Worm (Caenorhabditis elegans) whole organism, L2 larva: Measurements from ENCODE around the gene F55C9.11.

Experiments used
- Y55F3AM.14 ChIP-seq: fragments of 200-800 bp; sonication (Bioruptor generic); optimal IDR thresholded peaks from 2 replicates; lab custom pipeline; 2018; ENCODE audit warnings: mild to moderate bottlenecking, missing genetic modification characterization, missing compliant biosample characterization
- aly-2 ChIP-seq: fragments of 150-350 bp; optimal IDR thresholded peaks from 2 replicates; lab custom pipeline; 2014; ENCODE audit warnings: missing biosample characterization, missing genetic modification characterization
- ama-1 ChIP-seq: fragments of 150-350 bp; optimal IDR thresholded peaks from 2 replicates; lab custom pipeline; 2018; ENCODE audit warnings: inconsistent platforms
- ceh-16 ChIP-seq: fragments of 150-350 bp; optimal IDR thresholded peaks from 2 replicates; lab custom pipeline; 2014; ENCODE audit warnings: missing biosample characterization, missing genetic modification characterization
- crh-2 ChIP-seq: sonication (generic microtip); optimal IDR thresholded peaks from 2 replicates; lab custom pipeline; 2017; ENCODE audit warnings: missing biosample characterization, missing genetic modification characterization
- dmd-4 ChIP-seq: sonication (generic microtip); optimal IDR thresholded peaks from 2 replicates; lab custom pipeline; 2017; ENCODE audit warnings: missing biosample characterization, missing genetic modification characterization
- egl-27 ChIP-seq: sonication (generic microtip); optimal IDR thresholded peaks from 3 replicates; lab custom pipeline; 2017; ENCODE audit warnings: missing biosample characterization, missing genetic modification reagents, missing genetic modification characterization
- elt-1 ChIP-seq: fragments of 150-350 bp; optimal IDR thresholded peaks from 2 replicates; lab custom pipeline; 2014; ENCODE audit warnings: missing biosample characterization, missing genetic modification characterization
- elt-3 ChIP-seq: sonication (generic microtip); optimal IDR thresholded peaks from 2 replicates; lab custom pipeline; 2017; ENCODE audit warnings: missing biosample characterization, missing genetic modification characterization
- fos-1 ChIP-seq: fragments of 150-350 bp; optimal IDR thresholded peaks from 2 replicates; lab custom pipeline; 2014; ENCODE audit warnings: missing biosample characterization, missing genetic modification characterization
- gmeb-1 ChIP-seq: fragments of 150-350 bp; optimal IDR thresholded peaks from 2 replicates; lab custom pipeline; 2014; ENCODE audit warnings: missing biosample characterization, missing genetic modification characterization
- lin-11 ChIP-seq: fragments of 150-350 bp; sonication (generic microtip); optimal IDR thresholded peaks from 2 replicates; lab custom pipeline; 2014; ENCODE audit warnings: missing biosample characterization, missing genetic modification characterization, inconsistent platforms, mixed read lengths
- lin-13 ChIP-seq: fragments of 150-350 bp; optimal IDR thresholded peaks from 2 replicates; lab custom pipeline; 2014; ENCODE audit warnings: missing biosample characterization, missing genetic modification reagents, missing genetic modification characterization
- lin-39 ChIP-seq: fragments of 150-350 bp; optimal IDR thresholded peaks from 2 replicates; lab custom pipeline; 2014; ENCODE audit warnings: missing biosample characterization, missing genetic modification reagents, missing genetic modification characterization
- lsy-2 ChIP-seq, 2 experiments: fragments of 150-350 bp in 1 of 2; sonication (generic microtip) in 1 of 2; optimal IDR thresholded peaks; 2 replicates each; lab custom pipeline; 2014 to 2017; ENCODE audit warnings: missing biosample characterization in 2 of 2, missing genetic modification characterization in 2 of 2
- mab-5 ChIP-seq: fragments of 150-350 bp; optimal IDR thresholded peaks from 2 replicates; lab custom pipeline; 2014; ENCODE audit warnings: missing biosample characterization, missing genetic modification characterization
- mbf-1 ChIP-seq: sonication (generic microtip); optimal IDR thresholded peaks from 2 replicates; lab custom pipeline; 2017; ENCODE audit warnings: missing biosample characterization, missing genetic modification characterization
- mdl-1 ChIP-seq, 2 experiments: fragments of 150-350 bp in 1 of 2; sonication (generic microtip) in 1 of 2; optimal IDR thresholded peaks; 2 replicates each; lab custom pipeline; 2017; ENCODE audit warnings: missing biosample characterization in 2 of 2, missing genetic modification characterization in 2 of 2
- nhr-10 ChIP-seq: sonication (generic microtip); optimal IDR thresholded peaks from 2 replicates; lab custom pipeline; 2017; ENCODE audit warnings: missing biosample characterization, missing genetic modification characterization
- nhr-11 ChIP-seq: fragments of 150-350 bp; optimal IDR thresholded peaks from 2 replicates; lab custom pipeline; 2014; ENCODE audit warnings: missing biosample characterization, missing genetic modification characterization
- nhr-12 ChIP-seq: fragments of 150-350 bp; optimal IDR thresholded peaks from 2 replicates; lab custom pipeline; 2014; ENCODE audit warnings: missing biosample characterization, missing genetic modification characterization
- nhr-129 ChIP-seq: fragments of 150-350 bp; optimal IDR thresholded peaks from 2 replicates; lab custom pipeline; 2014; ENCODE audit warnings: missing biosample characterization, missing genetic modification characterization
- nhr-21 ChIP-seq: fragments of 150-350 bp; optimal IDR thresholded peaks from 2 replicates; lab custom pipeline; 2014; ENCODE audit warnings: missing biosample characterization, missing genetic modification characterization
- nhr-23 ChIP-seq: fragments of 150-350 bp; optimal IDR thresholded peaks from 2 replicates; lab custom pipeline; 2014; ENCODE audit warnings: missing biosample characterization, missing genetic modification reagents, missing genetic modification characterization
- nhr-25 ChIP-seq: fragments of 150-350 bp; sonication (generic microtip); optimal IDR thresholded peaks from 3 replicates; lab custom pipeline; 2014; ENCODE audit warnings: missing biosample characterization, missing genetic modification characterization
- nhr-6 ChIP-seq: fragments of 150-350 bp; optimal IDR thresholded peaks from 2 replicates; lab custom pipeline; 2014; ENCODE audit warnings: missing biosample characterization, missing genetic modification characterization
- nhr-77 ChIP-seq: fragments of 150-350 bp; optimal IDR thresholded peaks from 2 replicates; lab custom pipeline; 2014; ENCODE audit warnings: missing biosample characterization, missing genetic modification characterization
- peb-1 ChIP-seq: fragments of 150-350 bp; optimal IDR thresholded peaks from 2 replicates; lab custom pipeline; 2014; ENCODE audit warnings: missing biosample characterization, missing genetic modification characterization
- sem-4 ChIP-seq: fragments of 150-350 bp; optimal IDR thresholded peaks from 2 replicates; lab custom pipeline; 2014; ENCODE audit warnings: missing biosample characterization, missing genetic modification reagents, missing genetic modification characterization
- skn-1 ChIP-seq: sonication (generic microtip); optimal IDR thresholded peaks from 2 replicates; lab custom pipeline; 2017; ENCODE audit warnings: missing biosample characterization, missing genetic modification characterization
- sma-3 ChIP-seq: sonication (generic microtip); optimal IDR thresholded peaks from 2 replicates; lab custom pipeline; 2016; ENCODE audit warnings: missing genetic modification reagents, missing genetic modification characterization, missing compliant biosample characterization
- sma-9 ChIP-seq, 2 experiments: fragments of 150-350 bp in 1 of 2; sonication (generic microtip) in 1 of 2; optimal IDR thresholded peaks; 2 replicates each; lab custom pipeline; 2014 to 2016; ENCODE audit warnings: missing genetic modification characterization in 2 of 2, mild to moderate bottlenecking in 1 of 2, missing biosample characterization in 1 of 2, missing compliant biosample characterization in 1 of 2, missing genetic modification reagents in 1 of 2, moderate library complexity in 1 of 2
- snpc-4 ChIP-seq: fragments of 150-350 bp; optimal IDR thresholded peaks from 2 replicates; lab custom pipeline; 2014; ENCODE audit warnings: missing biosample characterization, missing genetic modification characterization
- unc-55 ChIP-seq: fragments of 150-350 bp; sonication (generic microtip); optimal IDR thresholded peaks from 3 replicates; lab custom pipeline; 2014; ENCODE audit warnings: missing biosample characterization, missing genetic modification reagents, missing genetic modification characterization
- unc-62 ChIP-seq: fragments of 150-350 bp; optimal IDR thresholded peaks from 2 replicates; lab custom pipeline; 2014; ENCODE audit warnings: missing biosample characterization, missing genetic modification reagents, missing genetic modification characterization
- zag-1 ChIP-seq: fragments of 150-350 bp; optimal IDR thresholded peaks from 2 replicates; lab custom pipeline; 2014; ENCODE audit warnings: missing biosample characterization, missing genetic modification characterization
- ztf-1 ChIP-seq: fragments of 200-800 bp; sonication (Bioruptor generic); conservative IDR thresholded peaks from 2 replicates; pipeline ENCODE4 v1.3.6; 2022; ENCODE audit warnings: missing genetic modification characterization, missing compliant biosample characterization
- ztf-4 ChIP-seq: fragments of 150-350 bp; optimal IDR thresholded peaks from 2 replicates; lab custom pipeline; 2014; ENCODE audit warnings: missing biosample characterization, missing genetic modification characterization

The F55C9.11 gene

ce11 chrV:19285921-19286320, 23.6 kb downstream of the F55C9.11 start:
- TF ChIP-seq nhr-129 (no peak), elt-3 (no peak), sma-9 (GFP tag; optimal IDR thresholded peaks at IDR 0.05; lab: Kevin White, UChicago) (no peak), sma-9 (tag; optimal IDR thresholded peaks at IDR 0.05; lab: Kevin White, UChicago) (no peak), peb-1 (tag; lab: Kevin White, UChicago) (no peak), nhr-21 (tag; lab: Kevin White, UChicago) (no peak), mdl-1 (tag; optimal IDR thresholded peaks at IDR 0.05; lab: Kevin White, UChicago) (no peak), egl-27 (tag; lab: Kevin White, UChicago) (no peak), nhr-25 (no peak), ztf-4 (tag; lab: Kevin White, UChicago) (no peak)

ce11 chrV:19282314-19282713, 27.2 kb downstream of the F55C9.11 start, which contains the start of gene fbxb-117:
Gene fbxb-117, plus strand, starts transcription at chrV:19282614.
- TF ChIP-seq nhr-21 (tag; lab: Kevin White, UChicago) (no peak), skn-1 (tag; lab: Kevin White, UChicago) (no peak), unc-62 (GFP tag; lab: Kevin White, UChicago) (no peak), lin-11 (no peak), nhr-25 (no peak), nhr-23 (tag; lab: Kevin White, UChicago) (no peak), ceh-16 (no peak), nhr-77 (tag; lab: Kevin White, UChicago) (no peak), nhr-11 (tag; lab: Kevin White, UChicago) (no peak), nhr-6 (no peak), mab-5 (tag; lab: Kevin White, UChicago) (no peak), nhr-10 (tag; lab: Kevin White, UChicago) (no peak)

ce11 chrV:19279888-19280287, 29.6 kb downstream of the F55C9.11 start, which contains the start of gene F21D9.8:
Gene F21D9.8, minus strand, starts transcription at chrV:19279988.
- no peak for TF ChIP-seq gmeb-1 (tag; lab: Kevin White, UChicago)
- no peak for TF ChIP-seq sem-4
- no peak for TF ChIP-seq Y55F3AM.14
- TF ChIP-seq lin-39 (tag; lab: Kevin White, UChicago), result no peak
- no peak for TF ChIP-seq snpc-4 (tag; lab: Kevin White, UChicago)
- no peak for TF ChIP-seq lin-11
- no peak for TF ChIP-seq skn-1 (tag; lab: Kevin White, UChicago)
- no peak for TF ChIP-seq mbf-1 (tag; lab: Kevin White, UChicago)
- no peak for TF ChIP-seq egl-27 (tag; lab: Kevin White, UChicago)
- TF ChIP-seq nhr-6, result no peak
- TF ChIP-seq nhr-25, result no peak
- TF ChIP-seq elt-3, result no peak
- no peak for TF ChIP-seq lsy-2 (tag; optimal IDR thresholded peaks at IDR 0.05; lab: Kevin White, UChicago)
- TF ChIP-seq aly-2 (tag; lab: Kevin White, UChicago), result no peak
- no peak for TF ChIP-seq nhr-10 (tag; lab: Kevin White, UChicago)
- no peak for TF ChIP-seq ztf-1 (GFP tag; lab: Robert Waterston, UW)

- TF ChIP-seq sem-4 (no peak), nhr-6 (no peak), lin-39 (tag; lab: Kevin White, UChicago) (no peak), nhr-11 (tag; lab: Kevin White, UChicago) (no peak), unc-62 (GFP tag; lab: Kevin White, UChicago) (no peak), snpc-4 (tag; lab: Kevin White, UChicago) (no peak), nhr-12 (tag; lab: Kevin White, UChicago) (no peak), ceh-16 (no peak), lin-11 (no peak), nhr-21 (tag; lab: Kevin White, UChicago) (no peak), sma-3 (no peak), ama-1 (no peak), lin-13 (no peak), dmd-4 (tag; lab: Kevin White, UChicago) (no peak), zag-1 (tag; lab: Kevin White, UChicago) (no peak)
These were observed 31.0 kb downstream of the F55C9.11 start for ce11 chrV:19278488-19278887.

ce11 chrV:19276354-19276753, 33.1 kb downstream of the F55C9.11 start:
- no peak for TF ChIP-seq nhr-25
- no peak for TF ChIP-seq peb-1 (tag; lab: Kevin White, UChicago)
- TF ChIP-seq ztf-4 (tag; lab: Kevin White, UChicago), result no peak
- TF ChIP-seq fos-1, result no peak
- TF ChIP-seq gmeb-1 (tag; lab: Kevin White, UChicago), result no peak
- no peak for TF ChIP-seq zag-1 (tag; lab: Kevin White, UChicago)
- TF ChIP-seq elt-1 (tag; lab: Kevin White, UChicago), result no peak
- no peak for TF ChIP-seq nhr-10 (tag; lab: Kevin White, UChicago)
- TF ChIP-seq sma-9 (GFP tag; optimal IDR thresholded peaks at IDR 0.05; lab: Kevin White, UChicago), result no peak
- no peak for TF ChIP-seq sma-9 (tag; optimal IDR thresholded peaks at IDR 0.05; lab: Kevin White, UChicago)
- no peak for TF ChIP-seq lin-11
- no peak for TF ChIP-seq crh-2 (tag; lab: Kevin White, UChicago)
- TF ChIP-seq unc-55 (GFP tag; lab: Kevin White, UChicago), result no peak
